Fruit fly (Drosophila melanogaster): ENCODE data around the gene CG32413.

CG32413 gene

dm6 chr3L:5856081-5856826, 47.6 kb downstream of the CG32413 start:
- no peak for TF ChIP-seq CG15710 (tag; optimal IDR thresholded peaks at IDR 0.05)

dm6 chr3L:5855098-5855497, 48.8 kb downstream of the CG32413 start:
- TF ChIP-seq CG9948 (tag; optimal IDR thresholded peaks at IDR 0.05) (no peak), CG14655 (GFP tag; optimal IDR thresholded peaks at IDR 0.05) (peak; percentile 63), CG10348 (GFP tag; IDR thresholded peaks at IDR 0.05) (no peak), Ets98B (GFP tag; IDR thresholded peaks at IDR 0.05) (no peak), CG34367 (tag; optimal IDR thresholded peaks at IDR 0.05) (no peak), D1 (tag; optimal IDR thresholded peaks at IDR 0.05) (no peak), CG17806 (tag; optimal IDR thresholded peaks at IDR 0.05) (no peak), CG8301 (tag; optimal IDR thresholded peaks at IDR 0.05) (peak; percentile 46), fd96Ca (GFP tag; IDR thresholded peaks at IDR 0.05) (no peak; the same call in 2 of the 3 replicates)

All from whole organism, pupa.